Fruit fly (Drosophila melanogaster) whole organism, embryonic: Measurements from ENCODE around the gene PolE2.

ENCODE experiments used
- CG10147 ChIP-seq: fragments of 200-800 bp; sonication (Bioruptor generic); optimal IDR thresholded peaks from 2 replicates; lab custom pipeline; 2019; ENCODE audit warnings: missing biosample characterization, mild to moderate bottlenecking, missing genetic modification characterization, moderate library complexity
- CG10654 ChIP-seq: fragments of 200-800 bp; sonication (Bioruptor generic); optimal IDR thresholded peaks from 2 replicates; lab custom pipeline; 2016; ENCODE audit warnings: missing biosample characterization, missing genetic modification characterization
- CG11456 ChIP-seq: fragments of 200-800 bp; sonication (Bioruptor generic); IDR thresholded peaks from 3 replicates; pipeline ENCODE4 v1.3.6; 2022; ENCODE audit warnings: missing biosample characterization, missing genetic modification characterization
- CG12236 ChIP-seq: fragments of 200-800 bp; sonication (Bioruptor generic); optimal IDR thresholded peaks from 2 replicates; lab custom pipeline; 2016; ENCODE audit warnings: missing biosample characterization, missing genetic modification characterization
- CG13296 ChIP-seq: fragments of 200-800 bp; sonication (Bioruptor generic); optimal IDR thresholded peaks from 3 replicates; lab custom pipeline; 2018; ENCODE audit warnings: missing biosample characterization, mild to moderate bottlenecking, missing genetic modification characterization
- CG14050 ChIP-seq: fragments of 200-800 bp; sonication (Bioruptor generic); IDR thresholded peaks from 3 replicates; pipeline ENCODE4 v1.3.6; 2022; ENCODE audit warnings: missing biosample characterization, missing genetic modification characterization
- CG14710 ChIP-seq: fragments of 200-800 bp; sonication (Bioruptor generic); optimal IDR thresholded peaks from 3 replicates; lab custom pipeline; 2019; ENCODE audit warnings: missing biosample characterization, mild to moderate bottlenecking, missing genetic modification characterization, moderate library complexity
- CG15011 ChIP-seq: fragments of 200-800 bp; sonication (Bioruptor generic); optimal IDR thresholded peaks from 3 replicates; lab custom pipeline; 2018; ENCODE audit warnings: missing biosample characterization, mild to moderate bottlenecking, missing genetic modification characterization
- CG1603 ChIP-seq: fragments of 200-800 bp; sonication (Bioruptor generic); optimal IDR thresholded peaks from 2 replicates; lab custom pipeline; 2019; ENCODE audit warnings: missing biosample characterization, mild to moderate bottlenecking, missing genetic modification characterization, moderate library complexity
- CG17359 ChIP-seq: fragments of 200-800 bp; sonication (Bioruptor generic); optimal IDR thresholded peaks from 3 replicates; lab custom pipeline; 2018; ENCODE audit warnings: missing biosample characterization, mild to moderate bottlenecking, missing genetic modification characterization, moderate library complexity
- CG1792 ChIP-seq: fragments of 200-800 bp; sonication (Bioruptor generic); optimal IDR thresholded peaks from 2 replicates; lab custom pipeline; 2016; ENCODE audit warnings: missing biosample characterization, missing genetic modification characterization
- CG18262 ChIP-seq: fragments of 200-800 bp; optimal IDR thresholded peaks from 3 replicates; lab custom pipeline; 2019; ENCODE audit warnings: missing biosample characterization, mild to moderate bottlenecking, missing genetic modification characterization, moderate library complexity
- CG18764 ChIP-seq: fragments of 200-800 bp; sonication (Bioruptor generic); optimal IDR thresholded peaks from 3 replicates; lab custom pipeline; 2016; ENCODE audit warnings: missing biosample characterization, missing genetic modification characterization
- CG2199 ChIP-seq: fragments of 200-800 bp; sonication (Bioruptor generic); IDR thresholded peaks from 3 replicates; pipeline ENCODE4 v1.3.6; 2022; ENCODE audit warnings: missing biosample characterization, missing genetic modification characterization
- CG2712 ChIP-seq: fragments of 200-800 bp; optimal IDR thresholded peaks from 3 replicates; lab custom pipeline; 2019; ENCODE audit warnings: missing biosample characterization, mild to moderate bottlenecking, missing genetic modification characterization, moderate library complexity
- CG31224 ChIP-seq: fragments of 200-800 bp; sonication (Bioruptor generic); IDR thresholded peaks from 2 replicates; pipeline ENCODE4 v1.3.6; 2022; ENCODE audit warnings: missing biosample characterization, missing genetic modification characterization
- CG31388 ChIP-seq: fragments of 200-800 bp; sonication (Bioruptor generic); optimal IDR thresholded peaks from 2 replicates; lab custom pipeline; 2016; ENCODE audit warnings: missing biosample characterization, missing genetic modification characterization
- CG3847 ChIP-seq: fragments of 200-800 bp; sonication (Bioruptor generic); IDR thresholded peaks from 2 replicates; pipeline ENCODE4 v1.3.6; 2022; ENCODE audit warnings: missing biosample characterization, missing genetic modification characterization
- CG6654 ChIP-seq: fragments of 200-800 bp; sonication (Bioruptor generic); optimal IDR thresholded peaks from 2 replicates; lab custom pipeline; 2017; ENCODE audit warnings: missing biosample characterization, mild to moderate bottlenecking, missing genetic modification characterization
- CG7745 ChIP-seq: fragments of 200-800 bp; sonication (Bioruptor generic); optimal IDR thresholded peaks from 2 replicates; lab custom pipeline; 2018; ENCODE audit warnings: missing biosample characterization, mild to moderate bottlenecking, missing genetic modification characterization, moderate library complexity
- CG8290 ChIP-seq, 3 experiments: fragments of 200-800 bp; sonication (Bioruptor generic); optimal IDR thresholded peaks; 2 replicates each; lab custom pipeline; 2016 to 2019; ENCODE audit warnings: missing biosample characterization in 3 of 3, missing genetic modification characterization in 3 of 3, mild to moderate bottlenecking in 2 of 3, moderate library complexity in 1 of 3
- CG9932 ChIP-seq: fragments of 200-800 bp; sonication (Bioruptor generic); IDR thresholded peaks from 2 replicates; pipeline ENCODE4 v1.3.6; 2022; ENCODE audit warnings: missing biosample characterization, missing genetic modification characterization
- D19A ChIP-seq: fragments of 200-800 bp; optimal IDR thresholded peaks from 3 replicates; lab custom pipeline; 2019; ENCODE audit warnings: missing biosample characterization, mild to moderate bottlenecking, missing genetic modification characterization, moderate library complexity
- Doc3 ChIP-seq: fragments of 200-800 bp; sonication (Bioruptor generic); IDR thresholded peaks from 3 replicates; pipeline ENCODE4 v1.3.6; 2022; ENCODE audit warnings: missing biosample characterization, missing genetic modification characterization; ENCODE audit not compliant: partially characterized antibody
- E2f2 ChIP-seq: fragments of 200-800 bp; sonication (Bioruptor generic); IDR thresholded peaks from 2 replicates; pipeline ENCODE4 v1.3.6; 2022; ENCODE audit warnings: missing biosample characterization, missing genetic modification characterization
- HHEX ChIP-seq: fragments of 200-800 bp; sonication (Bioruptor generic); optimal IDR thresholded peaks from 3 replicates; lab custom pipeline; 2017; ENCODE audit warnings: missing biosample characterization, mild to moderate bottlenecking, missing genetic modification characterization, missing genetic modification reagents
- HmgZ ChIP-seq: fragments of 200-800 bp; sonication (Bioruptor generic); optimal IDR thresholded peaks from 2 replicates; lab custom pipeline; 2018; ENCODE audit warnings: missing biosample characterization, mild to moderate bottlenecking, missing genetic modification characterization
- Hr3 ChIP-seq: fragments of 200-800 bp; sonication (Bioruptor generic); optimal IDR thresholded peaks from 3 replicates; lab custom pipeline; 2016; ENCODE audit warnings: missing biosample characterization, missing genetic modification characterization
- Oaz ChIP-seq: fragments of 200-800 bp; sonication (Bioruptor generic); IDR thresholded peaks from 2 replicates; pipeline ENCODE4 v1.3.6; 2022; ENCODE audit warnings: missing biosample characterization, missing genetic modification characterization
- Side ChIP-seq: fragments of 200-800 bp; sonication (Bioruptor generic); optimal IDR thresholded peaks from 2 replicates; lab custom pipeline; 2016; ENCODE audit warnings: missing biosample characterization, missing genetic modification characterization
- Sry-δ ChIP-seq: fragments of 200-800 bp; sonication (Bioruptor generic); optimal IDR thresholded peaks from 2 replicates; lab custom pipeline; 2016; ENCODE audit warnings: missing biosample characterization, missing genetic modification characterization
- Ssrp ChIP-seq: fragments of 200-800 bp; sonication (Bioruptor generic); optimal IDR thresholded peaks from 2 replicates; lab custom pipeline; 2018; ENCODE audit warnings: missing biosample characterization, mild to moderate bottlenecking, missing genetic modification characterization, moderate library complexity
- Taf1 ChIP-seq: fragments of 200-800 bp; sonication (Bioruptor generic); IDR thresholded peaks from 2 replicates; pipeline ENCODE4 v1.3.6; 2022; ENCODE audit warnings: missing biosample characterization, missing genetic modification characterization
- Usf ChIP-seq: fragments of 200-800 bp; sonication (Bioruptor generic); optimal IDR thresholded peaks from 2 replicates; lab custom pipeline; 2017; ENCODE audit warnings: missing genotype, missing biosample characterization, missing genetic modification characterization
- al ChIP-seq: fragments of 200-800 bp; sonication (Bioruptor generic); IDR thresholded peaks from 2 replicates; pipeline ENCODE4 v1.3.6; 2022; ENCODE audit warnings: missing biosample characterization, missing genetic modification characterization
- bsh ChIP-seq, 2 experiments: fragments of 200-800 bp; sonication (Bioruptor generic); optimal IDR thresholded peaks; 2 replicates each; lab custom pipeline; 2017 to 2018; ENCODE audit warnings: mild to moderate bottlenecking in 2 of 2, missing biosample characterization in 2 of 2, missing genetic modification characterization in 2 of 2, moderate library complexity in 1 of 2
- dysf ChIP-seq: fragments of 200-800 bp; sonication (Bioruptor generic); IDR thresholded peaks from 3 replicates; pipeline ENCODE4 v1.3.6; 2022; ENCODE audit warnings: missing biosample characterization, missing genetic modification characterization
- en ChIP-seq: fragments of 200-800 bp; sonication (Bioruptor generic); optimal IDR thresholded peaks from 2 replicates; lab custom pipeline; 2016; ENCODE audit warnings: missing biosample characterization, missing genetic modification characterization
- fd3F ChIP-seq: fragments of 200-800 bp; sonication (Bioruptor generic); optimal IDR thresholded peaks from 2 replicates; lab custom pipeline; 2018; ENCODE audit warnings: missing biosample characterization, mild to moderate bottlenecking, missing genetic modification characterization, moderate library complexity
- fru ChIP-seq: fragments of >200 bp; optimal IDR thresholded peaks from 2 replicates; lab custom pipeline; 2017
- hbn ChIP-seq: fragments of 200-800 bp; sonication (Bioruptor generic); IDR thresholded peaks from 2 replicates; pipeline ENCODE4 v1.3.6; 2022; ENCODE audit warnings: missing biosample characterization, missing genetic modification characterization; ENCODE audit not compliant: partially characterized antibody
- jigr1 ChIP-seq: fragments of 200-800 bp; sonication (Bioruptor generic); IDR thresholded peaks from 3 replicates; pipeline ENCODE4 v1.3.6; 2022; ENCODE audit warnings: missing biosample characterization, missing genetic modification characterization
- jing ChIP-seq: fragments of 200-800 bp; sonication (Bioruptor generic); optimal IDR thresholded peaks from 2 replicates; lab custom pipeline; 2018; ENCODE audit warnings: missing biosample characterization, mild to moderate bottlenecking, missing genetic modification characterization
- lbe ChIP-seq: fragments of 200-800 bp; sonication (Bioruptor generic); optimal IDR thresholded peaks from 2 replicates; lab custom pipeline; 2016; ENCODE audit warnings: missing biosample characterization, mild to moderate bottlenecking, missing genetic modification characterization
- pho ChIP-seq: fragments of 200-800 bp; sonication (Bioruptor generic); optimal IDR thresholded peaks from 2 replicates; lab custom pipeline; 2016; ENCODE audit warnings: missing biosample characterization, missing genetic modification characterization
- schlank ChIP-seq: fragments of 200-800 bp; sonication (Bioruptor generic); optimal IDR thresholded peaks from 2 replicates; lab custom pipeline; 2018; ENCODE audit warnings: missing biosample characterization, mild to moderate bottlenecking, missing genetic modification characterization
- sim ChIP-seq: fragments of 200-800 bp; sonication (Bioruptor generic); IDR thresholded peaks from 2 replicates; pipeline ENCODE4 v1.3.6; 2022; ENCODE audit warnings: missing biosample characterization, missing genetic modification characterization
- sisA ChIP-seq: fragments of 200-800 bp; sonication (Bioruptor generic); IDR thresholded peaks from 2 replicates; pipeline ENCODE4 v1.3.6; 2022; ENCODE audit warnings: missing biosample characterization, missing genetic modification characterization
- vvl ChIP-seq: fragments of 200-800 bp; sonication (Bioruptor generic); IDR thresholded peaks from 2 replicates; pipeline ENCODE4 v1.3.6; 2022; ENCODE audit warnings: missing biosample characterization, missing genetic modification characterization
- z ChIP-seq: fragments of 200-800 bp; sonication (Bioruptor generic); IDR thresholded peaks from 3 replicates; pipeline ENCODE4 v1.3.6; 2022; ENCODE audit warnings: missing biosample characterization, missing genetic modification characterization
- zf30C ChIP-seq: fragments of 200-800 bp; sonication (Bioruptor generic); optimal IDR thresholded peaks from 3 replicates; lab custom pipeline; 2018; ENCODE audit warnings: missing biosample characterization, mild to moderate bottlenecking, missing genetic modification characterization

Gene PolE2

DNA sequence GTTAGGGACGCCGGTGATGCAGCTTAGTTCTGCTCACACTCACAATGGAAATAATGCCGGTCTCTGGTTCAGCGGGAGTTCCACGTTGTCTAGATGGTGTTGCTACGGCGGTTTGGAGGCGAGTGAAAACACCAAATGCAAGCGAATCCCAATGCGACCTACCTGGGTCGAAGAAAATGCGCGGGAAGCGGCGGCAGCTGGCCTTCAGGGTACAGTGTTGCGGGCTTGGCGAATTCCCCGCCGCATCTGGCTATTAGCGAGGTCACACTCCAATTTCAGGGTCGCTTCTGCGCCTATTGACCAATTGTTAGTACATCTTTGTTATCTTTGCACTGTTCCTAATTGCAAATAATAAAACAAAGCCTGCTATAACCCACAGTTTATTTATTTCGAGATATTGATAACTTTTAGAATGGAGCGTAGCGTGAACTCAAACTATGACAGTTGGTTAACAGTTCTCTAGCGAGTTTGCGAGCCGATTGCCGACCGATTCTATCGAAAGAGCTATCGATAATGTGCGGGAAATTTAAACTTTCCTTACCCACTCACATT is 35.2 kb upstream of the PolE2 start, which contains the start of gene Rcc1 (continued):
- TF ChIP-seq CG12236 (GFP tag; lab: Kevin White, UChicago): no peak
- peak; percentile 94 for TF ChIP-seq E2f2 (GFP tag; lab: Robert Waterston, UW)
- TF ChIP-seq lbe (GFP tag; lab: Kevin White, UChicago): no peak
- no peak for TF ChIP-seq CG15011 (GFP tag; lab: Kevin White, UChicago)
- TF ChIP-seq en (GFP tag; lab: Kevin White, UChicago): no peak
- no peak for TF ChIP-seq CG7745 (tag; lab: Kevin White, UChicago)
- TF ChIP-seq fru (lab: Kevin White, UChicago): no peak
- no peak for TF ChIP-seq CG31388 (GFP tag; lab: Kevin White, UChicago)
- TF ChIP-seq fd3F: no peak
- TF ChIP-seq HHEX (GFP tag; lab: Kevin White, UChicago): no peak
- no peak for TF ChIP-seq al
- no peak for TF ChIP-seq Ssrp (tag; lab: Kevin White, UChicago)
- TF ChIP-seq CG3847 (GFP tag; lab: Robert Waterston, UW): peak; percentile 27; the same call in 1 of the 2 replicates
- TF ChIP-seq CG17359 (tag; lab: Kevin White, UChicago): no peak
- no peak for TF ChIP-seq CG14050
- TF ChIP-seq Sry-δ (GFP tag; lab: Kevin White, UChicago): peak; percentile 87
- TF ChIP-seq z: no peak
- TF ChIP-seq CG31224 (GFP tag; lab: Robert Waterston, UW): no peak
- TF ChIP-seq dysf (GFP tag; lab: Robert Waterston, UW): no peak
- no peak for TF ChIP-seq CG11456 (GFP tag; lab: Robert Waterston, UW)
- TF ChIP-seq D19A (tag; lab: Kevin White, UChicago): no peak
- peak; percentile 41; the same call in 1 of the 2 replicates for TF ChIP-seq hbn (GFP tag; lab: Robert Waterston, UW)
- peak; percentile 86 for TF ChIP-seq CG14710 (tag; lab: Kevin White, UChicago)
- peak; percentile 10 for TF ChIP-seq CG10654 (GFP tag; lab: Kevin White, UChicago)
- no peak for TF ChIP-seq CG13296 (GFP tag; lab: Kevin White, UChicago)
- peak; percentile 80 for TF ChIP-seq CG1603 (tag; lab: Kevin White, UChicago)
- no peak for TF ChIP-seq CG2199
- no peak for TF ChIP-seq zf30C (GFP tag; lab: Kevin White, UChicago)
- TF ChIP-seq bsh (GFP tag; optimal IDR thresholded peaks at IDR 0.05; lab: Kevin White, UChicago): no peak
- TF ChIP-seq jing (GFP tag; lab: Kevin White, UChicago): no peak
- TF ChIP-seq CG2712 (tag; lab: Kevin White, UChicago): peak; percentile 29
- TF ChIP-seq CG18262 (tag; lab: Kevin White, UChicago): peak; percentile 4
- TF ChIP-seq Doc3: no peak
- TF ChIP-seq Usf (GFP tag; lab: Kevin White, UChicago): no peak
- TF ChIP-seq CG8290 (GFP tag; optimal IDR thresholded peaks at IDR 0.05; lab: Kevin White, UChicago): no peak
- no peak for TF ChIP-seq CG8290 (tag; optimal IDR thresholded peaks at IDR 0.05; lab: Kevin White, UChicago)
- peak; percentile 43; the same call in 1 of the 2 replicates for TF ChIP-seq CG9932 (GFP tag; lab: Robert Waterston, UW)
- peak; percentile 72 for TF ChIP-seq HmgZ
- TF ChIP-seq sim (GFP tag; lab: Robert Waterston, UW): no peak
- TF ChIP-seq Hr3 (GFP tag; lab: Kevin White, UChicago): no peak
- peak; percentile 18 for TF ChIP-seq CG10147 (GFP tag; lab: Kevin White, UChicago)
- no peak for TF ChIP-seq Oaz (GFP tag; lab: Robert Waterston, UW)
- no peak for TF ChIP-seq vvl
- peak; percentile 42 for TF ChIP-seq pho (GFP tag; lab: Kevin White, UChicago)
- no peak for TF ChIP-seq jigr1 (GFP tag; lab: Robert Waterston, UW)
- TF ChIP-seq Side: no peak
- no peak for TF ChIP-seq CG6654 (GFP tag; lab: Kevin White, UChicago)
- TF ChIP-seq Taf1 (GFP tag; lab: Robert Waterston, UW): no peak
- no peak for TF ChIP-seq schlank
- no peak for TF ChIP-seq sisA (GFP tag; lab: Robert Waterston, UW)
- no peak for TF ChIP-seq CG1792 (GFP tag; lab: Kevin White, UChicago)
- no peak for TF ChIP-seq CG18764 (GFP tag; lab: Kevin White, UChicago)
